Worm (Caenorhabditis elegans) whole organism, L1 larva: ENCODE data around the gene sqv-4.

Experiments used
- C16A3.4 ChIP-seq: fragments of 150-350 bp; optimal IDR thresholded peaks from 2 replicates; lab custom pipeline; 2014; ENCODE audit warnings: missing biosample characterization, missing genetic modification characterization
- aha-1 ChIP-seq: fragments of 150-350 bp; optimal IDR thresholded peaks from 2 replicates; lab custom pipeline; 2014; ENCODE audit warnings: missing biosample characterization, missing genetic modification characterization
- alr-1 ChIP-seq: fragments of 200-800 bp; sonication (Bioruptor generic); optimal IDR thresholded peaks from 2 replicates; lab custom pipeline; 2018; ENCODE audit warnings: borderline replicate concordance, mild to moderate bottlenecking, missing genetic modification characterization, missing compliant biosample characterization
- blmp-1 ChIP-seq: fragments of 150-350 bp; optimal IDR thresholded peaks from 2 replicates; lab custom pipeline; 2014; ENCODE audit warnings: missing biosample characterization, missing genetic modification characterization
- ceh-90 ChIP-seq: sonication (generic microtip); optimal IDR thresholded peaks from 2 replicates; lab custom pipeline; 2016; ENCODE audit warnings: missing genetic modification characterization, missing compliant biosample characterization
- ces-1 ChIP-seq: fragments of 150-350 bp; optimal IDR thresholded peaks from 2 replicates; lab custom pipeline; 2014; ENCODE audit warnings: missing biosample characterization, missing genetic modification reagents, missing genetic modification characterization
- dsc-1 ChIP-seq: sonication (generic microtip); optimal IDR thresholded peaks from 2 replicates; lab custom pipeline; 2016; ENCODE audit warnings: mild to moderate bottlenecking, missing genetic modification characterization, missing compliant biosample characterization
- efl-1 ChIP-seq, 4 experiments: fragments of 150-350 bp; optimal IDR thresholded peaks in 3 of 4; peaks in 1 of 4; 1 replicate in 1 of 4; 2 replicates in 3 of 4; lab custom pipeline; 2014; ENCODE audit warnings: missing biosample characterization in 2 of 4, missing genetic modification characterization in 2 of 4, missing genetic modification reagents in 2 of 4
- efl-3 ChIP-seq: fragments of 200-800 bp; sonication (Bioruptor generic); optimal IDR thresholded peaks from 2 replicates; lab custom pipeline; 2018; ENCODE audit warnings: mild to moderate bottlenecking, missing genetic modification characterization, missing compliant biosample characterization
- egl-27 ChIP-seq, 2 experiments: fragments of 150-350 bp in 1 of 2; sonication (generic microtip); optimal IDR thresholded peaks; 3 replicates each; lab custom pipeline; 2017 to 2018; ENCODE audit warnings: missing biosample characterization in 2 of 2, missing genetic modification characterization in 2 of 2, missing genetic modification reagents in 2 of 2
- elt-2 ChIP-seq: sonication (generic microtip); optimal IDR thresholded peaks from 2 replicates; lab custom pipeline; 2016; ENCODE audit warnings: missing genetic modification characterization, mild to moderate bottlenecking, inconsistent platforms, missing compliant biosample characterization, missing genetic modification reagents
- fkh-10 ChIP-seq: sonication (generic microtip); optimal IDR thresholded peaks from 2 replicates; lab custom pipeline; 2017; ENCODE audit warnings: missing biosample characterization, missing genetic modification reagents, missing genetic modification characterization
- fos-1 ChIP-seq: fragments of 150-350 bp; optimal IDR thresholded peaks from 2 replicates; lab custom pipeline; 2014; ENCODE audit warnings: missing biosample characterization, missing genetic modification characterization
- irx-1 ChIP-seq: sonication (generic microtip); optimal IDR thresholded peaks from 2 replicates; lab custom pipeline; 2016; ENCODE audit warnings: missing genetic modification characterization, missing compliant biosample characterization
- jun-1 ChIP-seq: fragments of 150-350 bp; optimal IDR thresholded peaks from 2 replicates; lab custom pipeline; 2014; ENCODE audit warnings: missing biosample characterization, missing genetic modification reagents, missing genetic modification characterization
- lin-14 ChIP-seq: fragments of 200-800 bp; sonication (Bioruptor generic); optimal IDR thresholded peaks from 2 replicates; lab custom pipeline; 2018; ENCODE audit warnings: mild to moderate bottlenecking, missing genetic modification characterization, moderate library complexity, missing compliant biosample characterization
- lin-15B ChIP-seq: fragments of 150-350 bp; sonication (generic microtip); optimal IDR thresholded peaks from 3 replicates; lab custom pipeline; 2014; ENCODE audit warnings: missing biosample characterization, missing genetic modification characterization
- lin-35 ChIP-seq, 2 experiments: fragments of 150-350 bp; optimal IDR thresholded peaks; 2 replicates each; lab custom pipeline; 2014; ENCODE audit warnings: missing biosample characterization in 2 of 2, missing genetic modification characterization in 2 of 2, missing genetic modification reagents in 2 of 2
- lin-39 ChIP-seq: fragments of 150-350 bp; optimal IDR thresholded peaks from 2 replicates; lab custom pipeline; 2014; ENCODE audit warnings: missing biosample characterization, missing genetic modification reagents, missing genetic modification characterization
- lsy-2 ChIP-seq, 2 experiments: fragments of 150-350 bp; optimal IDR thresholded peaks; 2 replicates each; lab custom pipeline; 2014; ENCODE audit warnings: missing biosample characterization in 2 of 2, missing genetic modification characterization in 2 of 2
- mab-9 ChIP-seq: fragments of 200-800 bp; sonication (Bioruptor generic); IDR thresholded peaks from 2 replicates; pipeline ENCODE4 v1.3.6; 2022; ENCODE audit warnings: missing genetic modification reagents, missing genetic modification characterization, missing compliant biosample characterization
- mep-1 ChIP-seq: fragments of 150-350 bp; optimal IDR thresholded peaks from 2 replicates; lab custom pipeline; 2014; ENCODE audit warnings: missing biosample characterization, missing genetic modification characterization
- nhr-20 ChIP-seq: sonication (generic microtip); optimal IDR thresholded peaks from 2 replicates; lab custom pipeline; 2016; ENCODE audit warnings: mild to moderate bottlenecking, missing genetic modification characterization, missing compliant biosample characterization
- nhr-237 ChIP-seq: fragments of 150-350 bp; optimal IDR thresholded peaks from 2 replicates; lab custom pipeline; 2014; ENCODE audit warnings: missing biosample characterization, missing genetic modification characterization
- nhr-71 ChIP-seq: sonication (generic microtip); optimal IDR thresholded peaks from 2 replicates; lab custom pipeline; 2016; ENCODE audit warnings: mild to moderate bottlenecking, missing genetic modification characterization, moderate library complexity, missing compliant biosample characterization
- nhr-77 ChIP-seq: fragments of 150-350 bp; optimal IDR thresholded peaks from 2 replicates; lab custom pipeline; 2014; ENCODE audit warnings: missing biosample characterization, missing genetic modification characterization
- nhr-85 ChIP-seq: sonication (generic microtip); peaks from one replicate; lab custom pipeline; 2016; ENCODE audit warnings: missing genetic modification characterization, inconsistent platforms, missing compliant biosample characterization
- nhr-90 ChIP-seq: sonication (generic microtip); optimal IDR thresholded peaks from 2 replicates; lab custom pipeline; 2016; ENCODE audit warnings: mild to moderate bottlenecking, missing genetic modification characterization, missing compliant biosample characterization; ENCODE audit not compliant: poor library complexity
- pqm-1 ChIP-seq: sonication (generic microtip); optimal IDR thresholded peaks from 3 replicates; lab custom pipeline; 2017; ENCODE audit warnings: missing biosample characterization, missing genetic modification characterization
- rnt-1 ChIP-seq: sonication (generic microtip); optimal IDR thresholded peaks from 2 replicates; lab custom pipeline; 2016; ENCODE audit warnings: mild to moderate bottlenecking, missing genetic modification characterization, moderate library complexity, missing compliant biosample characterization
- skn-1 ChIP-seq: fragments of 150-350 bp; optimal IDR thresholded peaks from 2 replicates; lab custom pipeline; 2014; ENCODE audit warnings: missing biosample characterization, missing genetic modification characterization
- snu-23 ChIP-seq: sonication (generic microtip); optimal IDR thresholded peaks from 2 replicates; lab custom pipeline; 2016; ENCODE audit warnings: missing genetic modification characterization, missing compliant biosample characterization
- sox-4 ChIP-seq: sonication (generic microtip); optimal IDR thresholded peaks from 2 replicates; lab custom pipeline; 2016; ENCODE audit warnings: missing genetic modification characterization, missing compliant biosample characterization
- tbx-2 ChIP-seq: sonication (generic microtip); optimal IDR thresholded peaks from 2 replicates; lab custom pipeline; 2016; ENCODE audit warnings: missing genetic modification characterization, missing compliant biosample characterization
- tlp-1 ChIP-seq: fragments of 150-350 bp; optimal IDR thresholded peaks from 2 replicates; lab custom pipeline; 2014; ENCODE audit warnings: missing biosample characterization, missing genetic modification characterization
- unc-130 ChIP-seq: fragments of 150-350 bp; optimal IDR thresholded peaks from 2 replicates; lab custom pipeline; 2017; ENCODE audit warnings: missing biosample characterization, missing genetic modification characterization, inconsistent platforms
- unc-30 ChIP-seq: sonication (generic microtip); optimal IDR thresholded peaks from 2 replicates; lab custom pipeline; 2017; ENCODE audit warnings: missing biosample characterization, missing genetic modification characterization
- unc-62 ChIP-seq: fragments of 150-350 bp; optimal IDR thresholded peaks from 2 replicates; lab custom pipeline; 2014; ENCODE audit warnings: missing biosample characterization, missing genetic modification reagents, missing genetic modification characterization
- unc-86 ChIP-seq: sonication (generic microtip); optimal IDR thresholded peaks from 2 replicates; lab custom pipeline; 2016; ENCODE audit warnings: missing genetic modification characterization, missing compliant biosample characterization
- unc-98 ChIP-seq: fragments of 200-800 bp; sonication (Bioruptor generic); IDR thresholded peaks from 2 replicates; pipeline ENCODE4 v1.3.6; 2022; ENCODE audit warnings: missing genetic modification characterization, missing compliant biosample characterization
- vab-15 ChIP-seq: sonication (generic microtip); optimal IDR thresholded peaks from 2 replicates; lab custom pipeline; 2017; ENCODE audit warnings: missing genotype, mild to moderate bottlenecking, missing genetic modification characterization, missing compliant biosample characterization

sqv-4 gene

DNA sequence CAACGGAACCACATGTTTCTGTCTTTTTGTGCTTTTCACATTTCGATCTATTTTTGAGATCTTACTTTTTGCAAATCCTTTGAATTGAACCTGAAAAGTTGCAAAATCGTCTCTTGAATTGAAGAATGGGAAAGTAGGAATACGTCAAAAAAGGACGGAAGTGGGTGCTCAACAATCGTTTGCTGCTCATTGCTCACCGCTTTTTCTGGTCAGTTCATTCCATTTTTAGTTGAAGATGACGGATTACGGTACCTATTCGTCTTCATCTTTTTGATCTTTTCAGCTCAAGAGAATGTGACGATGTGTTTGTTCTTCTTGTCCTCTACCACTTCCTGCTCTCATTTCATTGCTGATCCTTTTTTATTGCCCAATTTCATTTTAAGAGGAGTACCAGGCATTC lies 33.9 kb upstream of the sqv-4 start, which contains the start of gene C05A2.4:
C05A2.4 (plus strand) TSS at position 301 of the 400 bp plus-strand sequence.
- TF ChIP-seq nhr-90 (tag; lab: Kevin White, UChicago) (no peak), nhr-237 (tag; lab: Kevin White, UChicago) (no peak), rnt-1 (tag; lab: Kevin White, UChicago) (no peak), fos-1 (tag; lab: Kevin White, UChicago) (no peak), irx-1 (tag; lab: Kevin White, UChicago) (no peak), snu-23 (GFP tag; lab: Kevin White, UChicago) (no peak), ces-1 (GFP tag; lab: Kevin White, UChicago) (no peak), dsc-1 (tag; lab: Kevin White, UChicago) (no peak), lsy-2 (tag; optimal IDR thresholded peaks at IDR 0.05; lab: Kevin White, UChicago) (no peak), ceh-90 (tag; lab: Kevin White, UChicago) (no peak), mep-1 (no peak), vab-15 (tag; lab: Kevin White, UChicago) (no peak), fkh-10 (GFP tag; lab: Kevin White, UChicago) (no peak), skn-1 (no peak)

DNA sequence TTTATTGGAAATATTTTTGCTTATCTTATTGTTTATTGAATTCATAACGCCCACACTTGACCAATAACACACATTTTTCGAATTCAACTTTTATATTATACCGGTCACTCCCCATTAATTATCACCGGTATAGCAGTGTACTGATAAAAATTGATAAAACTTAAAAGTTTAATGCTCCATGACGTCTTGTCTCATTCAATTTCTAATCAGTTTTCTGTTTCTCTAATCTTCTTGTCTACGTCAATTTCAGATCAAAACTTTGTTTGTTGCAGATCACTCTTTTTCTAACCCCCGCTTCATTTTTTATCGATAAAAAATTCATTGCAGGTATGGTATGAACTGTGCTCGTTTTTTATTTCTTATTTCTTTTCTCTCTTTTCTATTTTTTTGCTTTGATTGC lies 32.5 kb upstream of the sqv-4 start:
- TF ChIP-seq unc-98 (GFP tag; lab: Robert Waterston, UW) (no peak), pqm-1 (tag; lab: Kevin White, UChicago) (peak; percentile 32), elt-2 (tag; lab: Kevin White, UChicago) (peak; percentile 99), lin-35 (GFP tag; optimal IDR thresholded peaks at IDR 0.05; lab: Kevin White, UChicago) (peak in 1 of 2 experiments; percentile 38), snu-23 (GFP tag; lab: Kevin White, UChicago) (no peak), lsy-2 (tag; optimal IDR thresholded peaks at IDR 0.05; lab: Kevin White, UChicago) (peak in 1 of 2 experiments; percentile 1), tlp-1 (tag; lab: Kevin White, UChicago) (peak; percentile 43), nhr-20 (peak; percentile 45), jun-1 (tag; lab: Kevin White, UChicago) (peak; percentile 37), efl-1 (optimal IDR thresholded peaks at IDR 0.05; lab: Kevin White, UChicago) (no peak), efl-1 (GFP tag; optimal IDR thresholded peaks at IDR 0.05 in 1 of 2; lab: Kevin White, UChicago) (peak in 1 of 2 experiments; percentile 30), lin-14 (GFP tag; lab: Kevin White, UChicago) (peak; percentile 31), unc-130 (tag; lab: Kevin White, UChicago) (no peak), unc-86 (tag; lab: Kevin White, UChicago) (no peak), nhr-71 (tag; lab: Kevin White, UChicago) (peak; percentile 47)

DNA sequence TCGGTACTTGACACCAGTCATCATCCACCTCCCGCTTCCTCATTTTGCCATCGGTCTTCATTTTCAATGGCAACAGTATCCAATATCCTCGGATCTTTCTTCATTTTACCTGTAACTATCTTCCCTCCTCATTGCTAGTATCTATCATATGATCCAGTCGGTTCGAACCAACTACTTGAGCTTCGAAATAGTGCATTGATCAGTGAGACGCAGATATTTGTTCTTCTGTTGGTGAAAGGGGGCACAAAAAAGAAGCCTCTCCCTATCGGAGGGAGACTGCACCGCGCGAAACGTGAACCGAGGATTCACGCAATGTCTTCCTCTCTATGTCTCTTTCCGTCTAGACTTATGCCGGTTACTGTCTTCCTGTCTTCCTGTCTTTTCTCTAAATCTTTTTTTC lies 30.0 kb upstream of the sqv-4 start:
- TF ChIP-seq lsy-2 (tag; optimal IDR thresholded peaks at IDR 0.05; lab: Kevin White, UChicago), result peak in 1 of 2 experiments; percentile 4
- TF ChIP-seq lin-39 (tag; lab: Kevin White, UChicago), result no peak
- no peak for TF ChIP-seq lin-15B (tag; lab: Kevin White, UChicago)
- TF ChIP-seq aha-1 (tag; lab: Kevin White, UChicago), result no peak
- TF ChIP-seq alr-1, result no peak
- TF ChIP-seq lin-14 (GFP tag; lab: Kevin White, UChicago), result peak; percentile 36
- TF ChIP-seq dsc-1 (tag; lab: Kevin White, UChicago), result no peak
- peak; percentile 56 for TF ChIP-seq nhr-77 (tag; lab: Kevin White, UChicago)
- no peak for TF ChIP-seq snu-23 (GFP tag; lab: Kevin White, UChicago)
- TF ChIP-seq unc-30 (tag; lab: Kevin White, UChicago), result no peak
- no peak for TF ChIP-seq efl-3
- no peak for TF ChIP-seq nhr-71 (tag; lab: Kevin White, UChicago)
- no peak for TF ChIP-seq blmp-1 (tag; lab: Kevin White, UChicago)
- peak; percentile 12 for TF ChIP-seq nhr-20
- no peak for TF ChIP-seq mab-9
- TF ChIP-seq pqm-1 (tag; lab: Kevin White, UChicago), result no peak
- no peak for TF ChIP-seq mep-1
- no peak for TF ChIP-seq elt-2 (tag; lab: Kevin White, UChicago)
- TF ChIP-seq nhr-85, result no peak
- no peak for TF ChIP-seq C16A3.4 (tag; lab: Kevin White, UChicago)
- TF ChIP-seq sox-4 (tag; lab: Kevin White, UChicago), result no peak
- peak in 1 of 2 experiments; percentile 1 for TF ChIP-seq egl-27 (tag; optimal IDR thresholded peaks at IDR 0.05; lab: Kevin White, UChicago)
- peak; percentile 12 for TF ChIP-seq tbx-2
- peak; percentile 11 for TF ChIP-seq skn-1
- TF ChIP-seq unc-62 (GFP tag; lab: Kevin White, UChicago), result no peak
